Worm (Caenorhabditis elegans): ENCODE results near the gene F10E7.9.

DNA sequence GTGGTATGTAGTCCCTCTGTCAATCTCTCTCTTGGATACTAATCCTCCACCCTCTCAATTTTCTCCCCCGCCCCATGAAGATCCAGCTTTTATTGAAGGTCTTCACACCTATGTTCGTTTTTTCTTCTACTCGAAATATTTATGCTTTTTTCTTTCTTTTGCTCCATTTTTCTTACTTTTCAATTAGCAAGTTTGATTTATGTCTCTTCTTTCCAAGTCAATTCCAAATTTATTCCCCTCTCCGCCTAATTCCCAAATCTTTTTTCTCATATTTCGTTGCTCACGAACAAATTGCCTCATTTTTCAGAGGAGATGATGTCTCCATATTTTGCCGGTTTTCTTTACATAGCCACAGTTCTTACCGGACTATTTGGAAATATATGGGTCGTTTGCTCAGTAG lies 34.5 kb upstream of the F10E7.9 start, which contains the start of gene npr-31:
- TF ChIP-seq ref-1 (GFP tag; conservative IDR thresholded peaks at IDR 0.05) = no peak
- TF ChIP-seq cog-1 (tag; optimal IDR thresholded peaks at IDR 0.05) = no peak
- TF ChIP-seq T22C8.4 (GFP tag; IDR thresholded peaks at IDR 0.05) = no peak
- no peak for TF ChIP-seq ztf-29 (GFP tag; IDR thresholded peaks at IDR 0.05)
- TF ChIP-seq ztf-23 (GFP tag; IDR thresholded peaks at IDR 0.05) = no peak
- no peak for TF ChIP-seq flt-1 (GFP tag; IDR thresholded peaks at IDR 0.05)
- TF ChIP-seq med-1 (GFP tag; optimal IDR thresholded peaks at IDR 0.05; ENCODE audit: insufficient read depth) = no peak

All from whole organism, midembryonic.